Fruit fly (Drosophila melanogaster) whole organism, embryonic: ENCODE measurements around the gene CG9240.

Experiments
- Asciz ChIP-seq: fragments of 200-800 bp; sonication (Bioruptor generic); optimal IDR thresholded peaks from 2 replicates; lab custom pipeline; 2017; ENCODE audit warnings: missing biosample characterization, mild to moderate bottlenecking, missing genetic modification characterization, missing genetic modification reagents
- Atf6 ChIP-seq: fragments of 200-800 bp; sonication (Bioruptor generic); IDR thresholded peaks from 2 replicates; pipeline ENCODE4 v1.3.6; 2022; ENCODE audit warnings: missing biosample characterization, missing genetic modification characterization
- BtbVII ChIP-seq: fragments of 200-800 bp; sonication (Bioruptor generic); optimal IDR thresholded peaks from 3 replicates; lab custom pipeline; 2017; ENCODE audit warnings: missing biosample characterization, mild to moderate bottlenecking, missing genetic modification characterization
- CG10565 ChIP-seq: fragments of 200-800 bp; sonication (Bioruptor generic); optimal IDR thresholded peaks from 3 replicates; lab custom pipeline; 2016; ENCODE audit warnings: missing biosample characterization, mild to moderate bottlenecking, missing genetic modification characterization
- CG11695 ChIP-seq: fragments of 200-800 bp; sonication (Bioruptor generic); IDR thresholded peaks from 3 replicates; pipeline ENCODE4 v1.3.6; 2022; ENCODE audit warnings: missing biosample characterization, missing genetic modification characterization
- CG15269 ChIP-seq: fragments of 200-800 bp; sonication (Bioruptor generic); optimal IDR thresholded peaks from 2 replicates; lab custom pipeline; 2018; ENCODE audit warnings: missing biosample characterization, mild to moderate bottlenecking, missing genetic modification characterization, moderate library complexity
- CG15601 ChIP-seq: fragments of 200-800 bp; sonication (Bioruptor generic); optimal IDR thresholded peaks from 3 replicates; lab custom pipeline; 2019; ENCODE audit warnings: missing biosample characterization, mild to moderate bottlenecking, missing genetic modification characterization, moderate library complexity
- CG1832 ChIP-seq: fragments of 200-800 bp; sonication (Bioruptor generic); optimal IDR thresholded peaks from 2 replicates; lab custom pipeline; 2017; ENCODE audit warnings: missing biosample characterization, mild to moderate bottlenecking, missing genetic modification characterization, inconsistent platforms
- CG42726 ChIP-seq: fragments of 200-800 bp; sonication (Bioruptor generic); IDR thresholded peaks from 2 replicates; pipeline ENCODE4 v1.3.6; 2022; ENCODE audit warnings: missing biosample characterization, missing genetic modification characterization; ENCODE audit not compliant: partially characterized antibody
- CG4360 ChIP-seq: fragments of 200-800 bp; sonication (Bioruptor generic); IDR thresholded peaks from 2 replicates; pipeline ENCODE4 v1.3.6; 2022; ENCODE audit warnings: missing biosample characterization, missing genetic modification characterization
- CG5953 ChIP-seq: fragments of 200-800 bp; sonication (Bioruptor generic); IDR thresholded peaks from 2 replicates; pipeline ENCODE4 v1.3.6; 2022; ENCODE audit warnings: missing biosample characterization, missing genetic modification characterization
- CG6272 ChIP-seq: fragments of 200-800 bp; sonication (Bioruptor generic); IDR thresholded peaks from 2 replicates; pipeline ENCODE4 v1.3.6; 2022; ENCODE audit warnings: missing biosample characterization, missing genetic modification characterization
- CG6765 ChIP-seq: fragments of 200-800 bp; sonication (Bioruptor generic); optimal IDR thresholded peaks from 3 replicates; lab custom pipeline; 2017; ENCODE audit warnings: missing biosample characterization, mild to moderate bottlenecking, missing genetic modification characterization
- CG6791 ChIP-seq: fragments of 200-800 bp; sonication (Bioruptor generic); IDR thresholded peaks from 3 replicates; pipeline ENCODE4 v1.3.6; 2022; ENCODE audit warnings: missing biosample characterization, missing genetic modification characterization; ENCODE audit not compliant: partially characterized antibody
- CG6813 ChIP-seq: fragments of 200-800 bp; sonication (Bioruptor generic); optimal IDR thresholded peaks from 2 replicates; lab custom pipeline; 2017; ENCODE audit warnings: missing biosample characterization, missing genetic modification characterization, mild to moderate bottlenecking, moderate library complexity, missing genetic modification reagents
- CG7786 ChIP-seq: fragments of 200-800 bp; sonication (Bioruptor generic); optimal IDR thresholded peaks from 2 replicates; lab custom pipeline; 2016; ENCODE audit warnings: missing biosample characterization, missing genetic modification characterization
- CG8089 ChIP-seq: fragments of 200-800 bp; sonication (Bioruptor generic); optimal IDR thresholded peaks from 3 replicates; lab custom pipeline; 2016; ENCODE audit warnings: missing biosample characterization, missing genetic modification characterization
- CG9437 ChIP-seq: fragments of 200-800 bp; sonication (Bioruptor generic); optimal IDR thresholded peaks from 2 replicates; lab custom pipeline; 2018; ENCODE audit warnings: missing biosample characterization, mild to moderate bottlenecking, missing genetic modification characterization
- CG9797 ChIP-seq: fragments of 200-800 bp; sonication (Bioruptor generic); optimal IDR thresholded peaks from 3 replicates; lab custom pipeline; 2018; ENCODE audit warnings: missing biosample characterization, mild to moderate bottlenecking, missing genetic modification characterization
- D19B ChIP-seq: fragments of 200-800 bp; sonication (Bioruptor generic); optimal IDR thresholded peaks from 2 replicates; lab custom pipeline; 2017; ENCODE audit warnings: missing biosample characterization, mild to moderate bottlenecking, missing genetic modification characterization
- Drgx ChIP-seq: fragments of 200-800 bp; sonication (Bioruptor generic); IDR thresholded peaks from 2 replicates; pipeline ENCODE4 v1.3.6; 2022; ENCODE audit warnings: missing biosample characterization, missing genetic modification characterization
- Eip74EF ChIP-seq, 2 experiments: fragments of 200-800 bp in 1 of 2; fragments of >200 bp in 1 of 2; sonication (Bioruptor generic) in 1 of 2; optimal IDR thresholded peaks; 2 replicates each; lab custom pipeline; 2017 to 2019; ENCODE audit warnings: missing biosample characterization in 2 of 2, missing genetic modification characterization in 2 of 2, mild to moderate bottlenecking in 1 of 2, moderate library complexity in 1 of 2
- Fer2 ChIP-seq: fragments of 200-800 bp; sonication (Bioruptor generic); optimal IDR thresholded peaks from 2 replicates; lab custom pipeline; 2018; ENCODE audit warnings: missing biosample characterization, mild to moderate bottlenecking, missing genetic modification characterization, moderate library complexity
- Hey ChIP-seq: fragments of 200-800 bp; sonication (Bioruptor generic); optimal IDR thresholded peaks from 3 replicates; lab custom pipeline; 2018; ENCODE audit warnings: missing biosample characterization, mild to moderate bottlenecking, missing genetic modification characterization
- Hr3 ChIP-seq: fragments of 200-800 bp; sonication (Bioruptor generic); optimal IDR thresholded peaks from 3 replicates; lab custom pipeline; 2016; ENCODE audit warnings: missing biosample characterization, missing genetic modification characterization
- Hr78 ChIP-seq, 2 experiments: fragments of 200-800 bp in 1 of 2; fragments of >200 bp in 1 of 2; sonication (Bioruptor generic) in 1 of 2; optimal IDR thresholded peaks; 2 replicates each; lab custom pipeline; 2017 to 2019; ENCODE audit warnings: missing biosample characterization in 2 of 2, missing genetic modification characterization in 2 of 2, mild to moderate bottlenecking in 1 of 2, moderate library complexity in 1 of 2
- Med ChIP-seq: fragments of 200-800 bp; sonication (Bioruptor generic); peaks from one replicate; lab custom pipeline; 2016; ENCODE audit warnings: missing biosample characterization, missing genetic modification characterization, mild to moderate bottlenecking, inconsistent platforms, moderate library complexity
- NC2α ChIP-seq: fragments of 200-800 bp; sonication (Bioruptor generic); optimal IDR thresholded peaks from 2 replicates; lab custom pipeline; 2016; ENCODE audit warnings: missing biosample characterization, missing genetic modification characterization
- Sin3A ChIP-seq: fragments of >200 bp; optimal IDR thresholded peaks from 2 replicates; lab custom pipeline; 2018
- Sox102F ChIP-seq: fragments of 200-800 bp; sonication (Bioruptor generic); optimal IDR thresholded peaks from 2 replicates; lab custom pipeline; 2018; ENCODE audit warnings: missing biosample characterization, mild to moderate bottlenecking, missing genetic modification characterization, moderate library complexity
- bigmax ChIP-seq: fragments of 200-800 bp; sonication (Bioruptor generic); optimal IDR thresholded peaks from 2 replicates; lab custom pipeline; 2018; ENCODE audit warnings: missing biosample characterization, mild to moderate bottlenecking, missing genetic modification characterization
- croc ChIP-seq: fragments of 200-800 bp; sonication (Bioruptor generic); conservative IDR thresholded peaks from 3 replicates; pipeline ENCODE4 v1.3.6; 2022; ENCODE audit warnings: missing biosample characterization, missing genetic modification characterization
- crp ChIP-seq, 2 experiments: fragments of 200-800 bp; sonication (Bioruptor generic); optimal IDR thresholded peaks; 2 replicates in 1 of 2; 3 replicates in 1 of 2; lab custom pipeline; 2017; ENCODE audit warnings: missing biosample characterization in 2 of 2, missing genetic modification characterization in 2 of 2, mild to moderate bottlenecking in 1 of 2, moderate library complexity in 1 of 2
- dysf ChIP-seq: fragments of 200-800 bp; sonication (Bioruptor generic); IDR thresholded peaks from 3 replicates; pipeline ENCODE4 v1.3.6; 2022; ENCODE audit warnings: missing biosample characterization, missing genetic modification characterization
- ems ChIP-seq: fragments of 200-800 bp; sonication (Bioruptor generic); optimal IDR thresholded peaks from 3 replicates; lab custom pipeline; 2016; ENCODE audit warnings: missing biosample characterization, missing genetic modification characterization
- fu2 ChIP-seq: fragments of 200-800 bp; sonication (Bioruptor generic); optimal IDR thresholded peaks from 2 replicates; lab custom pipeline; 2016; ENCODE audit warnings: missing biosample characterization, missing genetic modification characterization
- gcm ChIP-seq: fragments of 200-800 bp; sonication (Bioruptor generic); optimal IDR thresholded peaks from 2 replicates; lab custom pipeline; 2019; ENCODE audit warnings: missing biosample characterization, mild to moderate bottlenecking, missing genetic modification characterization, moderate library complexity
- gfzf ChIP-seq: fragments of 200-800 bp; sonication (Bioruptor generic); optimal IDR thresholded peaks from 2 replicates; lab custom pipeline; 2016; ENCODE audit warnings: missing biosample characterization, mild to moderate bottlenecking, missing genetic modification characterization, moderate library complexity
- gt ChIP-seq: fragments of 200-800 bp; sonication (Bioruptor generic); IDR thresholded peaks from 2 replicates; pipeline ENCODE4 v1.3.6; 2022; ENCODE audit warnings: missing biosample characterization, missing genetic modification characterization
- kni ChIP-seq: fragments of 200-800 bp; sonication (Bioruptor generic); optimal IDR thresholded peaks from 3 replicates; lab custom pipeline; 2017; ENCODE audit warnings: mild to moderate bottlenecking, missing biosample characterization, missing genetic modification reagents, missing genetic modification characterization
- lbe ChIP-seq: fragments of 200-800 bp; sonication (Bioruptor generic); optimal IDR thresholded peaks from 2 replicates; lab custom pipeline; 2016; ENCODE audit warnings: missing biosample characterization, mild to moderate bottlenecking, missing genetic modification characterization
- nmo ChIP-seq: fragments of 200-800 bp; sonication (Bioruptor generic); optimal IDR thresholded peaks from 2 replicates; lab custom pipeline; 2018; ENCODE audit warnings: missing biosample characterization, mild to moderate bottlenecking, missing genetic modification characterization, moderate library complexity
- pho ChIP-seq: fragments of 200-800 bp; sonication (Bioruptor generic); optimal IDR thresholded peaks from 2 replicates; lab custom pipeline; 2016; ENCODE audit warnings: missing biosample characterization, missing genetic modification characterization
- rib ChIP-seq: fragments of 200-800 bp; sonication (Bioruptor generic); IDR thresholded peaks from 2 replicates; pipeline ENCODE4 v1.3.6; 2022; ENCODE audit warnings: missing biosample characterization, missing genetic modification characterization
- sens-2 ChIP-seq: fragments of 200-800 bp; sonication (Bioruptor generic); IDR thresholded peaks from 2 replicates; pipeline ENCODE4 v1.3.6; 2022; ENCODE audit warnings: missing biosample characterization, missing genetic modification characterization
- shn ChIP-seq: fragments of 200-800 bp; sonication (Bioruptor generic); optimal IDR thresholded peaks from 3 replicates; lab custom pipeline; 2016; ENCODE audit warnings: missing biosample characterization, missing genetic modification characterization
- sisA ChIP-seq: fragments of 200-800 bp; sonication (Bioruptor generic); IDR thresholded peaks from 2 replicates; pipeline ENCODE4 v1.3.6; 2022; ENCODE audit warnings: missing biosample characterization, missing genetic modification characterization
- sob ChIP-seq: fragments of 200-800 bp; sonication (Bioruptor generic); IDR thresholded peaks from 2 replicates; pipeline ENCODE4 v1.3.6; 2022; ENCODE audit warnings: missing biosample characterization, missing genetic modification characterization
- twi ChIP-seq: fragments of 200-800 bp; optimal IDR thresholded peaks from 2 replicates; lab custom pipeline; 2019; ENCODE audit warnings: missing biosample characterization, mild to moderate bottlenecking, missing genetic modification characterization, moderate library complexity

Gene CG9240

DNA sequence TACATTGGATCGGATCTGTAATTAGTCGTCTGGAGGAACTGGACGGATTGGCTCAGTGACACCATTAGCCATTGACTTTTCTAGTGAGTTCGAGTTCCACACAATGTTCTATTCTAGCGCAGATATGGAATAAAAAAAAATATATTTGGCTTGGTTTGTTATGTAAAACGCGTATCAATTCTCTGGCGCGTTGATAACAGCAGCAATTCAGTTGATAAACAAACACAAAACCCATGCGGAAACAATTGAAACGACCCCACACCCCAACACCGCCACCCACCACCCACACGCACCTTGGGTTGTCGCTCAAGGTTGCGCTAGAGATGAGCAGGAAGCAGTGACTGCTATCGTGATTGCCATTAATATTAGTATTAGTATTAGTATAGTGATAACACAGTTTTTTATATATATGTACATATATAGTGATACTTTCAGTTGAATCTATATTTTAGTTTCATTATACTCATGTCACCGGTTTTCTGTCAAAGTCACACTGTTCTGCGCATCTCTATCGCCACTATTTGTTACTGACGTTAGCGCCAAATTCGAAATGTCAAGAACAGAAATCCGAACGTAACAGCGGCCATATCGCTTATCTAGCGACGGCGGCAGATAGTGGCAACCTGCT lies 3.4 kb downstream of the CG9240 start (continued):
- TF ChIP-seq sens-2 (GFP tag; lab: Robert Waterston, UW) (peak; percentile 89), ems (GFP tag; lab: Kevin White, UChicago) (peak; percentile 82), CG9797 (GFP tag; lab: Kevin White, UChicago) (no peak), CG6791 (GFP tag; lab: Robert Waterston, UW) (no peak), fu2 (GFP tag; lab: Kevin White, UChicago) (no peak), CG5953 (GFP tag; lab: Robert Waterston, UW) (peak; percentile 87), sisA (peak; percentile 95), Hr3 (GFP tag; lab: Kevin White, UChicago) (peak; percentile 90), CG42726 (0 out of 2 replicates have a peak, but pooled peaks have one; percentile 42), CG7786 (GFP tag; lab: Kevin White, UChicago) (peak; percentile 44), CG1832 (GFP tag; lab: Kevin White, UChicago) (no peak), croc (GFP tag; lab: Robert Waterston, UW) (peak; percentile 89), crp (GFP tag; optimal IDR thresholded peaks at IDR 0.05; lab: Kevin White, UChicago) (no peak), gfzf (GFP tag; lab: Kevin White, UChicago) (no peak), BtbVII (peak; percentile 94), Asciz (no peak), CG6272 (peak; percentile 89), gt (peak; percentile 80), CG10565 (GFP tag; lab: Kevin White, UChicago) (peak; percentile 43), CG8089 (no peak), Hey (tag; lab: Kevin White, UChicago) (peak; percentile 51), gcm (GFP tag; lab: Kevin White, UChicago) (peak; percentile 85), nmo (GFP tag; lab: Kevin White, UChicago) (peak; percentile 89), Atf6 (GFP tag; lab: Robert Waterston, UW) (peak; percentile 96), Eip74EF (GFP tag; optimal IDR thresholded peaks at IDR 0.05; lab: Kevin White, UChicago) (peak in 1 of 2 experiments; percentile 100), kni (no peak), CG15601 (peak; percentile 96), Med (peak; percentile 91), dysf (GFP tag; lab: Robert Waterston, UW) (peak; percentile 96), Drgx (GFP tag; lab: Robert Waterston, UW) (peak; percentile 93), twi (tag; lab: Kevin White, UChicago) (peak; percentile 69), Fer2 (tag; lab: Kevin White, UChicago) (peak; percentile 93), CG6813 (GFP tag; lab: Kevin White, UChicago) (peak; percentile 87), bigmax (GFP tag; lab: Kevin White, UChicago) (peak; percentile 3), Sin3A (lab: Kevin White, UChicago) (no peak), Hr78 (GFP tag; optimal IDR thresholded peaks at IDR 0.05; lab: Kevin White, UChicago) (peak in 1 of 2 experiments; percentile 72), D19B (GFP tag; lab: Kevin White, UChicago) (peak; percentile 84), CG9437 (peak; percentile 77), sob (GFP tag; lab: Robert Waterston, UW) (peak; percentile 97), lbe (GFP tag; lab: Kevin White, UChicago) (peak; percentile 66), NC2α (no peak), shn (GFP tag; lab: Kevin White, UChicago) (no peak), rib (GFP tag; lab: Robert Waterston, UW) (peak; percentile 93), pho (GFP tag; lab: Kevin White, UChicago) (peak; percentile 61), CG15269 (tag; lab: Kevin White, UChicago) (peak; percentile 93), Sox102F (GFP tag; lab: Kevin White, UChicago) (peak; percentile 91), CG6765 (GFP tag; lab: Kevin White, UChicago) (peak; percentile 70), CG11695 (GFP tag; lab: Robert Waterston, UW) (peak; percentile 92), CG4360 (GFP tag; lab: Robert Waterston, UW) (no peak; the same call in 1 of the 2 replicates)
